Fruit fly (Drosophila melanogaster) whole organism, pupa: ENCODE measurements around the gene boss.

ENCODE experiments used
- CG14655 ChIP-seq: fragments of 200-800 bp; sonication (Bioruptor generic); optimal IDR thresholded peaks from 3 replicates; lab custom pipeline; 2017; ENCODE audit warnings: mild to moderate bottlenecking, missing biosample characterization, missing genetic modification reagents, missing genetic modification characterization
- CG15710 ChIP-seq: fragments of 200-800 bp; sonication (Bioruptor generic); optimal IDR thresholded peaks from 2 replicates; lab custom pipeline; 2018; ENCODE audit warnings: missing biosample characterization, mild to moderate bottlenecking, missing genetic modification characterization, moderate library complexity
- D1 ChIP-seq: fragments of 200-800 bp; sonication (Bioruptor generic); optimal IDR thresholded peaks from 2 replicates; lab custom pipeline; 2018; ENCODE audit warnings: missing biosample characterization, mild to moderate bottlenecking, missing genetic modification characterization, moderate library complexity

DNA sequence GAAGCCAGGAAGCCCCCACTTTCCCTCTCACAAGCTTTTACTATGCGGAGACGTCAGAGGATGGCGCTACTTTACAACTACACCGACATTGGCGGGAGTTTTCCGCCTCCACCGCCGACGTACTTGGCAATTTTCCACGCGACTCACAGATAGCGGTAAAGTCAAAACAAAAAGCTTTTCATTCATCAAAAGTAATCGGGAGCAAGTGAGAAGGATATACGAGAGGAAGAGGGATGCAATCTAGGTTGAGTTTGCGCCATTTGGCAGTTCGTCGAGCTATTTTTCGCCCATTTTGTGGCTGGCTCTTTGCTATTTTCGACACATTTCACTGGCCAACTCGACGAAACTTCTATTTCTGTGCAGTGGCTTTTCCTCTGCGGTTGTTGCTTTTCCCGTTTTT is 7.1 kb downstream of the boss start:
- TF ChIP-seq D1 (tag; lab: Kevin White, UChicago) = no peak
- no peak for TF ChIP-seq CG14655 (GFP tag; lab: Kevin White, UChicago)
- TF ChIP-seq CG15710 (tag; lab: Kevin White, UChicago) = no peak
